Worm (Caenorhabditis elegans): ENCODE results near the gene dcar-1.

DNA sequence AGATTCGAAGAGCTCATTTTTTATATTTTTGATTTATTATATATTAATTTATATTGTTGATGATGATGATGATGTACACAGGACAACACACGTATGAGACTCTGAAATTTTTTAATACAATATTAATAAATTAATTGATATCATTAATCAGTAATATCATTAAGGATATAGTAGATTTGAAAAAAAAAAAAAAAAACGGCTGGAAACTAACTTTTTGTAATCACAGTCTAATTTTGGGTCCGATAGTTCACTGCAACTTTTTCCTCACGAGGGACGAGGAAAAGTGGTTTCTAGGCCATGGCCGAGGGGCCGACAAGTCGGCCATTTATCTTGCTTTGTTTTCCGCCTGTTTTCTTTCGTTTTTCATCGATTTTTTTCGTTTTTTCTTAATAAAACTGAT lies 56.6 kb downstream of the dcar-1 start, which contains the start of gene gck-3:
- TF ChIP-seq him-1 (tag; optimal IDR thresholded peaks at IDR 0.05) (no peak), nhr-27 (tag; optimal IDR thresholded peaks at IDR 0.05) (no peak), lin-26 (GFP tag; IDR thresholded peaks at IDR 0.05) (no peak), nfyb-1 (GFP tag; IDR thresholded peaks at IDR 0.05) (no peak), sea-2 (GFP tag; IDR thresholded peaks at IDR 0.05) (no peak), F55B11.4 (tag; optimal IDR thresholded peaks at IDR 0.05; ENCODE audit: borderline replicate concordance, insufficient read depth) (no peak), nhr-90 (tag; optimal IDR thresholded peaks at IDR 0.05) (no peak), C17E4.6 (GFP tag; IDR thresholded peaks at IDR 0.05) (no peak), ama-1 (optimal IDR thresholded peaks at IDR 0.05) (no peak), ama-1 (GFP tag; optimal IDR thresholded peaks at IDR 0.05) (no peak), ztf-18 (tag; optimal IDR thresholded peaks at IDR 0.05) (no peak), B0019.2 (GFP tag; conservative IDR thresholded peaks at IDR 0.05) (no peak), rcor-1 (GFP tag; IDR thresholded peaks at IDR 0.05) (no peak)
